Fruit fly (Drosophila melanogaster): ENCODE results near the gene CG14275.

DNA sequence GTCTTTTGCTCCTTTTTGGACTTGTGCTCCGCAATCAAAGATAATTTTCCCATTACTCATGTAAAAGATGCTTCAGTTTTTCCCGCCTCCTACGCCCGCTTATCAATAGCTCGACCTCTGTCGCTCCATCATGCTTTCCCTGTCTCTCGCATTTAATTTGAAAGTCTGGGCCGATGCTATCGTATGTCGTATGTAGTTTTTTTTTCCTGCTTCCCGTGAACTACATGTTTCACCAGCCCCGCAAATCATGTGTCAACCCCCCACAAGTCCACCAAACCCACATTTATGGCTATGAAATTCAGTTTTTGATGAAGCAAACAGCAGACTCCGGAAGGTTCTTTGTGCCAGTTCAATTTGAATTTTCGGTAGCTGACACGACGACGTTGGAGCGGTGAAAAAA, 15.1 kb downstream of the CG14275 start, which contains the start of gene CG14273:
- no peak for TF ChIP-seq CTCF (optimal IDR thresholded peaks at IDR 0.05)
- TF ChIP-seq CG8478 (optimal IDR thresholded peaks at IDR 0.05): no peak

All from S2 (cell line).